Fruit fly (Drosophila melanogaster) Kc167 (cell line): ENCODE data around the gene CG3088.

Experiments
- Myc ChIP-seq: fragments of >200 bp; optimal IDR thresholded peaks from 2 replicates; lab custom pipeline; 2017; ENCODE audit warnings: missing external identifiers
- Sin3A ChIP-seq: fragments of >200 bp; optimal IDR thresholded peaks from 2 replicates; lab custom pipeline; 2018; ENCODE audit warnings: missing external identifiers
- h ChIP-seq: fragments of >200 bp; optimal IDR thresholded peaks from 3 replicates; lab custom pipeline; 2018; ENCODE audit warnings: missing external identifiers
- insv ChIP-seq: fragments of >200 bp; optimal IDR thresholded peaks from 3 replicates; lab custom pipeline; 2018; ENCODE audit warnings: missing external identifiers
- psq ChIP-seq: fragments of >200 bp; optimal IDR thresholded peaks from 2 replicates; lab custom pipeline; 2017; ENCODE audit warnings: missing external identifiers
- ttk ChIP-seq: sonication (Bioruptor generic); optimal IDR thresholded peaks from 2 replicates; lab custom pipeline; 2017; ENCODE audit warnings: missing external identifiers

Gene CG3088

DNA sequence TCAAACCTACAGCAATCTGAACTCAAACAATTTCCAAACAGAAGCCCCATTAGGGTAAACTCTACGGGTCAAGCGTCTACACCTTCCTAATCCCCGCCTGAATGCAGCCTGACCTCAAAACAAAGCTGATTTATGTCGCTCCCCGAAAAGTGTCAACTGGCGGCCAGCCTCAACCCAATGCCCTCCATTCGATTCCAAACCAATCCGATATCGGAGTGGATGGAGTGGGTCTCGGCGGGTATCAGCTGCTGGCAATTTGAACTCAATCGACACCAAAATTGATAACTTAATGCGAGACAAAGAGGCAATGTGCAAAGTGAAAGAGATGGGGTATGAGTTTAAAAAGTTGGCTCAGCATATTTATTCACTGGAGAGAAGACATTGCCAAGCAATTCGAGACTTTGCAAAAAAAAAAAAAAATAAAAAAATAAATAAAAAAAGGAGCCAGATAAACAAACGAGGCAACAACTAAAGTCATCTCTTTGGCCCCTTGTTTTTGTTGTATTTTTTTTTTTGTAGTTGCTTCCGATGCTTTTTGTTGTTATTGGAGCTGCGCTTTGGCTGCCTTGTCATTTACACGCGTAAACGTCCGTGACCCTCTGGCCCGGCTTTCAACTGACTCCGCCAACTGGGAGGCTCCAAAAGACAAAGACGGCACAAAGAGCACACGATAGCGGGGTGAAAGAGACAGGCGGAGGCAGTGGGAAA lies 50.1 kb downstream of the CG3088 start:
- TF ChIP-seq psq (no peak), ttk (lab: Kevin White, UChicago) (no peak), Myc (lab: Kevin White, UChicago) (no peak), Sin3A (no peak), insv (lab: Kevin White, UChicago) (no peak), h (lab: Kevin White, UChicago) (no peak)
